Fruit fly (Drosophila melanogaster) whole organism, embryonic: ENCODE data around the gene CG15254.

Source experiments
- CG11398 ChIP-seq: fragments of 200-800 bp; sonication (Bioruptor generic); optimal IDR thresholded peaks from 2 replicates; lab custom pipeline; 2016; ENCODE audit warnings: missing biosample characterization, missing genetic modification characterization
- CG13287 ChIP-seq: fragments of 200-800 bp; sonication (Bioruptor generic); IDR thresholded peaks from 2 replicates; pipeline ENCODE4 v1.3.6; 2022; ENCODE audit warnings: missing biosample characterization, missing genetic modification characterization; ENCODE audit not compliant: partially characterized antibody
- CG14860 ChIP-seq: fragments of 200-800 bp; sonication (Bioruptor generic); IDR thresholded peaks from 3 replicates; pipeline ENCODE4 v1.3.6; 2022; ENCODE audit warnings: missing biosample characterization, missing genetic modification characterization; ENCODE audit not compliant: partially characterized antibody
- CG15269 ChIP-seq: fragments of 200-800 bp; sonication (Bioruptor generic); optimal IDR thresholded peaks from 2 replicates; lab custom pipeline; 2018; ENCODE audit warnings: missing biosample characterization, mild to moderate bottlenecking, missing genetic modification characterization, moderate library complexity
- CG18262 ChIP-seq: fragments of 200-800 bp; optimal IDR thresholded peaks from 3 replicates; lab custom pipeline; 2019; ENCODE audit warnings: missing biosample characterization, mild to moderate bottlenecking, missing genetic modification characterization, moderate library complexity
- CG1832 ChIP-seq: fragments of 200-800 bp; sonication (Bioruptor generic); optimal IDR thresholded peaks from 2 replicates; lab custom pipeline; 2017; ENCODE audit warnings: missing biosample characterization, mild to moderate bottlenecking, missing genetic modification characterization, inconsistent platforms
- CG18619 ChIP-seq: fragments of 200-800 bp; sonication (Bioruptor generic); optimal IDR thresholded peaks from 3 replicates; lab custom pipeline; 2017; ENCODE audit warnings: missing biosample characterization, mild to moderate bottlenecking, missing genetic modification characterization
- CG2199 ChIP-seq: fragments of 200-800 bp; sonication (Bioruptor generic); IDR thresholded peaks from 3 replicates; pipeline ENCODE4 v1.3.6; 2022; ENCODE audit warnings: missing biosample characterization, missing genetic modification characterization
- CG2889 ChIP-seq: fragments of 200-800 bp; sonication (Bioruptor generic); IDR thresholded peaks from 3 replicates; pipeline ENCODE4 v1.3.6; 2022; ENCODE audit warnings: missing biosample characterization, missing genetic modification characterization
- CG31365 ChIP-seq: fragments of 200-800 bp; sonication (Bioruptor generic); optimal IDR thresholded peaks from 2 replicates; lab custom pipeline; 2018; ENCODE audit warnings: missing biosample characterization, mild to moderate bottlenecking, missing genetic modification characterization
- CG3847 ChIP-seq: fragments of 200-800 bp; sonication (Bioruptor generic); IDR thresholded peaks from 2 replicates; pipeline ENCODE4 v1.3.6; 2022; ENCODE audit warnings: missing biosample characterization, missing genetic modification characterization
- CG4360 ChIP-seq: fragments of 200-800 bp; sonication (Bioruptor generic); IDR thresholded peaks from 2 replicates; pipeline ENCODE4 v1.3.6; 2022; ENCODE audit warnings: missing biosample characterization, missing genetic modification characterization
- CG6683 ChIP-seq: fragments of 200-800 bp; sonication (Bioruptor generic); optimal IDR thresholded peaks from 2 replicates; lab custom pipeline; 2017; ENCODE audit warnings: missing biosample characterization, mild to moderate bottlenecking, missing genetic modification characterization, missing genetic modification reagents
- CG7556 ChIP-seq: fragments of 200-800 bp; sonication (Bioruptor generic); optimal IDR thresholded peaks from 2 replicates; lab custom pipeline; 2017; ENCODE audit warnings: missing biosample characterization, mild to moderate bottlenecking, missing genetic modification characterization
- CG8290 ChIP-seq, 3 experiments: fragments of 200-800 bp; sonication (Bioruptor generic); optimal IDR thresholded peaks; 2 replicates each; lab custom pipeline; 2016 to 2019; ENCODE audit warnings: missing biosample characterization in 3 of 3, missing genetic modification characterization in 3 of 3, mild to moderate bottlenecking in 2 of 3, moderate library complexity in 1 of 3
- CG9215 ChIP-seq: fragments of 200-800 bp; sonication (Bioruptor generic); IDR thresholded peaks from 2 replicates; pipeline ENCODE4 v1.3.6; 2022; ENCODE audit warnings: missing biosample characterization, missing genetic modification characterization
- CHES-1-like ChIP-seq: fragments of 200-800 bp; sonication (Bioruptor generic); optimal IDR thresholded peaks from 2 replicates; lab custom pipeline; 2016; ENCODE audit warnings: missing biosample characterization, missing genetic modification characterization
- CoRest ChIP-seq: fragments of 200-800 bp; sonication (Bioruptor generic); optimal IDR thresholded peaks from 3 replicates; lab custom pipeline; 2018; ENCODE audit warnings: missing biosample characterization, mild to moderate bottlenecking, missing genetic modification characterization, moderate library complexity
- D ChIP-seq, 2 experiments: fragments of 200-800 bp in 1 of 2; fragments of >200 bp in 1 of 2; sonication (Bioruptor generic) in 1 of 2; optimal IDR thresholded peaks; 2 replicates in 1 of 2; 3 replicates in 1 of 2; lab custom pipeline; 2017; ENCODE audit warnings: mild to moderate bottlenecking in 1 of 2, missing biosample characterization in 1 of 2, missing genetic modification characterization in 1 of 2, missing genetic modification reagents in 1 of 2
- Doc3 ChIP-seq: fragments of 200-800 bp; sonication (Bioruptor generic); IDR thresholded peaks from 3 replicates; pipeline ENCODE4 v1.3.6; 2022; ENCODE audit warnings: missing biosample characterization, missing genetic modification characterization; ENCODE audit not compliant: partially characterized antibody
- Drgx ChIP-seq: fragments of 200-800 bp; sonication (Bioruptor generic); IDR thresholded peaks from 2 replicates; pipeline ENCODE4 v1.3.6; 2022; ENCODE audit warnings: missing biosample characterization, missing genetic modification characterization
- H2.0 ChIP-seq: fragments of 200-800 bp; sonication (Bioruptor generic); IDR thresholded peaks from 2 replicates; pipeline ENCODE4 v1.3.6; 2022; ENCODE audit warnings: missing biosample characterization, missing genetic modification characterization
- HHEX ChIP-seq: fragments of 200-800 bp; sonication (Bioruptor generic); optimal IDR thresholded peaks from 3 replicates; lab custom pipeline; 2017; ENCODE audit warnings: missing biosample characterization, mild to moderate bottlenecking, missing genetic modification characterization, missing genetic modification reagents
- HmgZ ChIP-seq: fragments of 200-800 bp; sonication (Bioruptor generic); optimal IDR thresholded peaks from 2 replicates; lab custom pipeline; 2018; ENCODE audit warnings: missing biosample characterization, mild to moderate bottlenecking, missing genetic modification characterization
- Hmx ChIP-seq: fragments of 200-800 bp; sonication (Bioruptor generic); optimal IDR thresholded peaks from 2 replicates; lab custom pipeline; 2016; ENCODE audit warnings: missing biosample characterization, missing genetic modification characterization
- Mes4 ChIP-seq: fragments of 200-800 bp; sonication (Bioruptor generic); optimal IDR thresholded peaks from 2 replicates; lab custom pipeline; 2016; ENCODE audit warnings: missing biosample characterization, missing genetic modification characterization
- Myb ChIP-seq: fragments of 200-800 bp; sonication (Bioruptor generic); optimal IDR thresholded peaks from 2 replicates; lab custom pipeline; 2016; ENCODE audit warnings: missing biosample characterization, missing genetic modification characterization
- NC2α ChIP-seq: fragments of 200-800 bp; sonication (Bioruptor generic); optimal IDR thresholded peaks from 2 replicates; lab custom pipeline; 2016; ENCODE audit warnings: missing biosample characterization, missing genetic modification characterization
- Nf-YA ChIP-seq: fragments of 200-800 bp; sonication (Bioruptor generic); IDR thresholded peaks from 2 replicates; pipeline ENCODE4 v1.3.6; 2022; ENCODE audit warnings: missing biosample characterization, missing genetic modification characterization
- NfI ChIP-seq: fragments of 200-800 bp; sonication (Bioruptor generic); optimal IDR thresholded peaks from 3 replicates; lab custom pipeline; 2018; ENCODE audit warnings: missing biosample characterization, mild to moderate bottlenecking, missing genetic modification characterization, moderate library complexity
- Ptx1 ChIP-seq: fragments of 200-800 bp; sonication (Bioruptor generic); IDR thresholded peaks from 2 replicates; pipeline ENCODE4 v1.3.6; 2022; ENCODE audit warnings: missing biosample characterization, missing genetic modification characterization
- Ssrp ChIP-seq: fragments of 200-800 bp; sonication (Bioruptor generic); optimal IDR thresholded peaks from 2 replicates; lab custom pipeline; 2018; ENCODE audit warnings: missing biosample characterization, mild to moderate bottlenecking, missing genetic modification characterization, moderate library complexity
- Xbp1 ChIP-seq: fragments of 200-800 bp; sonication (Bioruptor generic); optimal IDR thresholded peaks from 3 replicates; lab custom pipeline; 2016; ENCODE audit warnings: missing biosample characterization, mild to moderate bottlenecking, missing genetic modification characterization
- amos ChIP-seq: fragments of 200-800 bp; sonication (Bioruptor generic); IDR thresholded peaks from 2 replicates; pipeline ENCODE4 v1.3.6; 2022; ENCODE audit warnings: missing biosample characterization, missing genetic modification characterization; ENCODE audit not compliant: partially characterized antibody
- aop ChIP-seq: fragments of 200-800 bp; sonication (Bioruptor generic); IDR thresholded peaks from 2 replicates; pipeline ENCODE4 v1.3.6; 2022; ENCODE audit warnings: missing biosample characterization, missing genetic modification characterization
- bab2 ChIP-seq: fragments of 200-800 bp; sonication (Bioruptor generic); optimal IDR thresholded peaks from 2 replicates; lab custom pipeline; 2016; ENCODE audit warnings: missing biosample characterization, missing genetic modification characterization
- corto ChIP-seq: fragments of 200-800 bp; sonication (Bioruptor generic); optimal IDR thresholded peaks from 2 replicates; lab custom pipeline; 2016; ENCODE audit warnings: missing biosample characterization, mild to moderate bottlenecking, missing genetic modification characterization, moderate library complexity
- croc ChIP-seq: fragments of 200-800 bp; sonication (Bioruptor generic); conservative IDR thresholded peaks from 3 replicates; pipeline ENCODE4 v1.3.6; 2022; ENCODE audit warnings: missing biosample characterization, missing genetic modification characterization
- eve ChIP-seq, 2 experiments: fragments of >200 bp; optimal IDR thresholded peaks; 2 replicates each; lab custom pipeline; 2017; ENCODE audit warnings: missing biosample characterization in 2 of 2, missing genetic modification characterization in 2 of 2
- gem ChIP-seq: fragments of 200-800 bp; sonication (Bioruptor generic); optimal IDR thresholded peaks from 2 replicates; lab custom pipeline; 2019; ENCODE audit warnings: missing biosample characterization, mild to moderate bottlenecking, missing genetic modification characterization, moderate library complexity
- gfzf ChIP-seq: fragments of 200-800 bp; sonication (Bioruptor generic); optimal IDR thresholded peaks from 2 replicates; lab custom pipeline; 2016; ENCODE audit warnings: missing biosample characterization, mild to moderate bottlenecking, missing genetic modification characterization, moderate library complexity
- ham ChIP-seq: fragments of 200-800 bp; sonication (Bioruptor generic); IDR thresholded peaks from 2 replicates; pipeline ENCODE4 v1.3.6; 2022; ENCODE audit warnings: missing biosample characterization, missing genetic modification characterization
- nmo ChIP-seq: fragments of 200-800 bp; sonication (Bioruptor generic); optimal IDR thresholded peaks from 2 replicates; lab custom pipeline; 2018; ENCODE audit warnings: missing biosample characterization, mild to moderate bottlenecking, missing genetic modification characterization, moderate library complexity
- scrt ChIP-seq: fragments of 200-800 bp; sonication (Bioruptor generic); optimal IDR thresholded peaks from 2 replicates; lab custom pipeline; 2018; ENCODE audit warnings: missing biosample characterization, mild to moderate bottlenecking, missing genetic modification characterization, moderate library complexity
- slbo ChIP-seq: fragments of 200-800 bp; sonication (Bioruptor generic); IDR thresholded peaks from 2 replicates; pipeline ENCODE4 v1.3.6; 2022; ENCODE audit warnings: missing biosample characterization, missing genetic modification characterization
- slou ChIP-seq: fragments of 200-800 bp; sonication (Bioruptor generic); optimal IDR thresholded peaks from 3 replicates; lab custom pipeline; 2016; ENCODE audit warnings: missing biosample characterization, missing genetic modification characterization
- tll ChIP-seq, 2 experiments: fragments of 200-800 bp in 1 of 2; fragments of >200 bp in 1 of 2; sonication (Bioruptor generic) in 1 of 2; optimal IDR thresholded peaks; 2 replicates each; lab custom pipeline; 2017 to 2019; ENCODE audit warnings: missing biosample characterization in 2 of 2, missing genetic modification characterization in 2 of 2, mild to moderate bottlenecking in 1 of 2, moderate library complexity in 1 of 2
- tx ChIP-seq: fragments of 200-800 bp; sonication (Bioruptor generic); optimal IDR thresholded peaks from 2 replicates; lab custom pipeline; 2016; ENCODE audit warnings: missing biosample characterization, missing genetic modification characterization

Gene CG15254

DNA sequence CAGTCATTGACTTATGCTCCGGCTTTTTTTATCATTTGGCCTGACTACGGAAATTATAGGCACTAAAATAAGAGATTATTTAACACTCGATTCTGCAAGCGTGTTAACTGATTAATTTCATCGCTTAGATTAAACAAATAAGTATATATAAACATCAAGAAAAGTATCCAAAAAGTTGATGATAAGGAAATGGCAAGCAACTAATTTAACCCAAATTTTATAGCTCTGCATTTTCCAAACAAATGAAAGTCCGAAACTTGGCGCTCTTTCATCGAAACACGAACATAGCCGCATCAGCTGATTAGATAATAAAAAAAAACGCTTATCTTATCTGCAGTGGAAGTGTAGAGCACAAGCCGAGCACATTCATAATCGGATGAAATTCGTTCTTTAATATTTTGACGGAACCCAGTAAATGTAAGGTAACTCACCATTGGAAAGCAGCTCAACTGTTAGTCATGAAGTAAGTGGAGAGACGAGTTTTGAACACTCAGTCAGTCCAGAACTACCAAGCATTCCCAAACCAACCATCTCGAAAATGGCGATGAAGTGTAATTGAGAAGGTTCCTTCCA, 15.1 kb upstream of the CG15254 start, which contains the start of gene CG18480 (continued):
- TF ChIP-seq amos (GFP tag; lab: Robert Waterston, UW): no peak
- TF ChIP-seq CG14860 (GFP tag; lab: Robert Waterston, UW): no peak
- no peak for TF ChIP-seq ham
- no peak for TF ChIP-seq Hmx
- peak; percentile 62 for TF ChIP-seq gem
- TF ChIP-seq CG15269: peak; percentile 64
- TF ChIP-seq CG11398 (GFP tag; lab: Kevin White, UChicago): peak; percentile 19
- TF ChIP-seq slou (GFP tag; lab: Kevin White, UChicago): no peak
- TF ChIP-seq NC2α (GFP tag; lab: Kevin White, UChicago): no peak
- TF ChIP-seq CG18619: peak; percentile 28
- no peak for TF ChIP-seq gfzf (GFP tag; lab: Kevin White, UChicago)
- TF ChIP-seq HmgZ: peak; percentile 54
- TF ChIP-seq eve (GFP tag; optimal IDR thresholded peaks at IDR 0.05; lab: Kevin White, UChicago): no peak
- no peak for TF ChIP-seq CG4360
- peak; percentile 25 for TF ChIP-seq HHEX
- TF ChIP-seq CG18262 (tag; lab: Kevin White, UChicago): no peak
- TF ChIP-seq CG13287 (GFP tag; lab: Robert Waterston, UW): no peak
- no peak for TF ChIP-seq tx (GFP tag; lab: Kevin White, UChicago)
- no peak for TF ChIP-seq CG7556 (GFP tag; lab: Kevin White, UChicago)
- peak; percentile 50 for TF ChIP-seq Xbp1 (GFP tag; lab: Kevin White, UChicago)
- peak; percentile 66 for TF ChIP-seq slbo
- no peak for TF ChIP-seq Doc3 (GFP tag; lab: Robert Waterston, UW)
- TF ChIP-seq Nf-YA: no peak
- peak; percentile 27 for TF ChIP-seq CoRest (tag; lab: Kevin White, UChicago)
- peak; percentile 14 for TF ChIP-seq NfI (GFP tag; lab: Kevin White, UChicago)
- TF ChIP-seq CG3847: peak; percentile 36; the same call in 1 of the 2 replicates
- no peak for TF ChIP-seq corto
- TF ChIP-seq CG1832 (GFP tag; lab: Kevin White, UChicago): no peak
- TF ChIP-seq CG31365: no peak
- no peak for TF ChIP-seq nmo
- peak; percentile 37; the same call in 1 of the 2 replicates for TF ChIP-seq CG9215 (GFP tag; lab: Robert Waterston, UW)
- TF ChIP-seq CG2199 (GFP tag; lab: Robert Waterston, UW): no peak
- peak; percentile 39 for TF ChIP-seq bab2 (GFP tag; lab: Kevin White, UChicago)
- TF ChIP-seq CHES-1-like (GFP tag; lab: Kevin White, UChicago): peak; percentile 47
- no peak for TF ChIP-seq tll (GFP tag; optimal IDR thresholded peaks at IDR 0.05; lab: Kevin White, UChicago)
- peak; percentile 43; the same call in 1 of the 2 replicates for TF ChIP-seq Ptx1 (GFP tag; lab: Robert Waterston, UW)
- TF ChIP-seq Mes4 (GFP tag; lab: Kevin White, UChicago): no peak
- TF ChIP-seq CG2889 (GFP tag; lab: Robert Waterston, UW): 0 out of 3 replicates have a peak, but pooled peaks have one; percentile 34
- no peak for TF ChIP-seq Ssrp
- no peak for TF ChIP-seq D (optimal IDR thresholded peaks at IDR 0.05; lab: Kevin White, UChicago)
- TF ChIP-seq D (GFP tag; optimal IDR thresholded peaks at IDR 0.05; lab: Kevin White, UChicago): no peak
- TF ChIP-seq aop: no peak
- no peak for TF ChIP-seq CG8290 (GFP tag; optimal IDR thresholded peaks at IDR 0.05; lab: Kevin White, UChicago)
- TF ChIP-seq CG8290 (tag; optimal IDR thresholded peaks at IDR 0.05; lab: Kevin White, UChicago): peak in 1 of 2 experiments; percentile 78
- no peak for TF ChIP-seq Drgx (GFP tag; lab: Robert Waterston, UW)
- TF ChIP-seq Myb (GFP tag; lab: Kevin White, UChicago): peak; percentile 21
- TF ChIP-seq scrt (GFP tag; lab: Kevin White, UChicago): peak; percentile 21
- no peak for TF ChIP-seq croc (GFP tag; lab: Robert Waterston, UW)
- no peak for TF ChIP-seq CG6683 (GFP tag; lab: Kevin White, UChicago)
- TF ChIP-seq H2.0: no peak
